Worm (Caenorhabditis elegans) whole organism, midembryonic: ENCODE results near the gene best-15.

Source experiments
- T22C8.4 ChIP-seq: fragments of 200-800 bp; sonication (Bioruptor generic); IDR thresholded peaks from 2 replicates; pipeline ENCODE4 v1.3.6; 2022; ENCODE audit warnings: missing genetic modification characterization, missing compliant biosample characterization
- cog-1 ChIP-seq: sonication (generic microtip); optimal IDR thresholded peaks from 2 replicates; lab custom pipeline; 2016; ENCODE audit warnings: missing genetic modification characterization, missing compliant biosample characterization
- flt-1 ChIP-seq: fragments of 200-800 bp; sonication (Bioruptor generic); IDR thresholded peaks from 2 replicates; pipeline ENCODE4 v1.3.6; 2022; ENCODE audit warnings: missing genetic modification characterization, missing compliant biosample characterization
- klf-2 ChIP-seq: fragments of 200-800 bp; sonication (Bioruptor generic); conservative IDR thresholded peaks from 2 replicates; pipeline ENCODE4 v1.3.6; 2022; ENCODE audit warnings: missing genetic modification reagents, missing genetic modification characterization, missing compliant biosample characterization
- med-1 ChIP-seq: sonication (generic microtip); optimal IDR thresholded peaks from 2 replicates; lab custom pipeline; 2017; ENCODE audit warnings: missing genetic modification characterization, mild to moderate bottlenecking, missing compliant biosample characterization, antibody characterized with exemption, missing genetic modification reagents; ENCODE audit not compliant: insufficient read depth
- ref-1 ChIP-seq: fragments of 200-800 bp; sonication (Bioruptor generic); conservative IDR thresholded peaks from 2 replicates; pipeline ENCODE4 v1.3.6; 2022; ENCODE audit warnings: missing genetic modification reagents, missing genetic modification characterization, missing compliant biosample characterization
- tab-1 ChIP-seq: fragments of 200-800 bp; sonication (Bioruptor generic); IDR thresholded peaks from 2 replicates; pipeline ENCODE4 v1.3.6; 2022; ENCODE audit warnings: missing genetic modification characterization, missing compliant biosample characterization
- ztf-23 ChIP-seq: fragments of 200-800 bp; sonication (Bioruptor generic); IDR thresholded peaks from 2 replicates; pipeline ENCODE4 v1.3.6; 2022; ENCODE audit warnings: missing genetic modification reagents, missing genetic modification characterization, missing compliant biosample characterization
- ztf-29 ChIP-seq: fragments of 200-800 bp; sonication (Bioruptor generic); IDR thresholded peaks from 2 replicates; pipeline ENCODE4 v1.3.6; 2022; ENCODE audit warnings: missing genetic modification reagents, missing genetic modification characterization, missing compliant biosample characterization

ce11 chrIV:10820837-10821671 is 11.0 kb downstream of the best-15 start:
- no peak for TF ChIP-seq cog-1 (tag; lab: Kevin White, UChicago)
- TF ChIP-seq ref-1 (GFP tag; lab: Robert Waterston, UW) = no peak
- no peak for TF ChIP-seq ztf-23 (GFP tag; lab: Robert Waterston, UW)
- no peak for TF ChIP-seq T22C8.4 (GFP tag; lab: Robert Waterston, UW)
- TF ChIP-seq flt-1 (GFP tag; lab: Robert Waterston, UW) = no peak
- no peak for TF ChIP-seq ztf-29
- no peak for TF ChIP-seq med-1 (GFP tag; lab: Kevin White, UChicago)
- no peak for TF ChIP-seq tab-1
- TF ChIP-seq klf-2 (GFP tag; lab: Robert Waterston, UW) = no peak
